Fruit fly (Drosophila melanogaster): ENCODE results near the gene B9d2.

The B9d2 gene

DNA sequence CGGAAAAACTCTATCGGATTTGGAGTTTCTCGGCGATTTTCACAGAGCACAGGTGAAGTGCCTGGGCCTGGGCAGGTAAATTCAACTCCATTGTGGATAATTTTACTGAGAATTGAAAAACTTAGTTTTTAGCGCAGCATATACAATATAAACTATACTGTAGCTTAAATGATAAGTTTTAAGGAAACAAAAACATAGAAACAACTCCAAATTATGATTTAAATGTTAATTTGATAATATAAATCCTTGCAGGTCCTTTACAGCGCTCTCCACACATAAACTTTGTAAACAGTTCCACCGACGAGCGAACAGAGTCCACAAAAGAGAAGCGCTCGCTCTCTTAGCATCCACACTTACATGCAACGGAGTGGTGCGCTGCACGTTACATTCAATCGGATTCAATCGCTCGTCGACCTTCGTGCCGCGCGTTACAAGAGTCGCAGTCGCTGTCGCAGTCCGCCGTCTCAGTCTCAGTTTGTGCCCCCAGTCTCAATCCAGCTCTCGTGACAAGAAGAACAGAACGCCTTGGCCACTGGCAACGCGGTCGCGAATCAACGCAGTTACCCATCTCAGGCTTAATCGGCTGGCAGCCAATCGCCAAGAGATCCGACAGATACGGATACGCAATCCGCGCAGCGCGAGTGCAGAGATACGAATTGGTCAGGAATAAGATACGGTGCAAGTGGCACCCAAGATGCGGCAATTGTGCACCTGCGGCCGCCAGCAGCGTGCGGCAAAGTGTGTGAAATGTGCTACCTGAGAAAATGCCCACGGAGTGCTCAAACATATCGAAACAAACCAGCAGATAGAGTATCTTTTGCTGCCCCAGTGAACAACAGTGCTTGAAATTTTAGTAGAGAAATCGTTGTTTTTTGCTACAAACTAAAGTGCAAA is 48.5 kb upstream of the B9d2 start, which contains the start of gene smal (continued):
- TF ChIP-seq CG2202 (tag; optimal IDR thresholded peaks at IDR 0.05): peak; percentile 16
- TF ChIP-seq caup (GFP tag; optimal IDR thresholded peaks at IDR 0.05; ENCODE audit: severe bottlenecking): peak; percentile 33
- TF ChIP-seq sim (GFP tag; IDR thresholded peaks at IDR 0.05): peak; percentile 66
- peak; percentile 30 for TF ChIP-seq CG1603 (tag; optimal IDR thresholded peaks at IDR 0.05)
- 0 out of 2 replicates have a peak, but pooled peaks have one; percentile 17 for TF ChIP-seq seq (GFP tag; IDR thresholded peaks at IDR 0.05)
- peak; percentile 34; the same call in 1 of the 2 replicates for TF ChIP-seq Scr (GFP tag; IDR thresholded peaks at IDR 0.05; ENCODE audit: partially characterized antibody)
- TF ChIP-seq Hmx (GFP tag; optimal IDR thresholded peaks at IDR 0.05): no peak
- peak; percentile 54 for TF ChIP-seq CG10431 (GFP tag; optimal IDR thresholded peaks at IDR 0.05)
- TF ChIP-seq jing (GFP tag; optimal IDR thresholded peaks at IDR 0.05): peak; percentile 23
- TF ChIP-seq Adf1 (GFP tag; IDR thresholded peaks at IDR 0.05): 0 out of 2 replicates have a peak, but pooled peaks have one; percentile 12
- TF ChIP-seq CG34376 (GFP tag; optimal IDR thresholded peaks at IDR 0.05): no peak
- peak; percentile 25 for TF ChIP-seq Mes4 (GFP tag; optimal IDR thresholded peaks at IDR 0.05)
- TF ChIP-seq Side (GFP tag; optimal IDR thresholded peaks at IDR 0.05): no peak
- peak; percentile 10 for TF ChIP-seq CG2875 (GFP tag; optimal IDR thresholded peaks at IDR 0.05)
- no peak for TF ChIP-seq CG2678 (tag; optimal IDR thresholded peaks at IDR 0.05)
- TF ChIP-seq CG4360 (GFP tag; IDR thresholded peaks at IDR 0.05): no peak
- peak; percentile 99 for TF ChIP-seq Jarid2 (GFP tag; optimal IDR thresholded peaks at IDR 0.05)
- TF ChIP-seq Abd-B (GFP tag; optimal IDR thresholded peaks at IDR 0.05): no peak
- no peak for TF ChIP-seq Myb (GFP tag; optimal IDR thresholded peaks at IDR 0.05)
- TF ChIP-seq Stat92E (GFP tag; optimal IDR thresholded peaks at IDR 0.05): peak in 1 of 3 experiments; percentile 26
- TF ChIP-seq Atf3 (GFP tag; optimal IDR thresholded peaks at IDR 0.05): no peak
- TF ChIP-seq CG10267 (tag; optimal IDR thresholded peaks at IDR 0.05): peak; percentile 11
- peak; percentile 23; the same call in 1 of the 2 replicates for TF ChIP-seq vvl (GFP tag; IDR thresholded peaks at IDR 0.05)
- TF ChIP-seq kni (GFP tag; optimal IDR thresholded peaks at IDR 0.05): peak; percentile 58
- no peak for TF ChIP-seq tio (GFP tag; optimal IDR thresholded peaks at IDR 0.05)
- TF ChIP-seq CG12299 (tag; optimal IDR thresholded peaks at IDR 0.05): peak; percentile 23
- peak; percentile 90 for TF ChIP-seq Deaf1 (tag; optimal IDR thresholded peaks at IDR 0.05)
- peak; percentile 15 for TF ChIP-seq fd64A (GFP tag; optimal IDR thresholded peaks at IDR 0.05)
- 0 out of 3 replicates have a peak, but pooled peaks have one; percentile 35 for TF ChIP-seq CG34422 (GFP tag; IDR thresholded peaks at IDR 0.05)
- peak; percentile 45 for TF ChIP-seq CG6813 (GFP tag; optimal IDR thresholded peaks at IDR 0.05)
- peak; percentile 70 for TF ChIP-seq mld (GFP tag; IDR thresholded peaks at IDR 0.05; ENCODE audit: partially characterized antibody)
- TF ChIP-seq Hmr (GFP tag; optimal IDR thresholded peaks at IDR 0.05): peak; percentile 41
- TF ChIP-seq Mrtf (GFP tag; IDR thresholded peaks at IDR 0.05): 0 out of 3 replicates have a peak, but pooled peaks have one; percentile 15
- peak; percentile 46 for TF ChIP-seq grn (GFP tag; optimal IDR thresholded peaks at IDR 0.05)
- TF ChIP-seq CG13894 (tag; optimal IDR thresholded peaks at IDR 0.05): no peak
- TF ChIP-seq NC2β (GFP tag; optimal IDR thresholded peaks at IDR 0.05): peak; percentile 42
- no peak for TF ChIP-seq D (optimal IDR thresholded peaks at IDR 0.05)
- peak; percentile 14 for TF ChIP-seq D (GFP tag; optimal IDR thresholded peaks at IDR 0.05)
- TF ChIP-seq pb (GFP tag; optimal IDR thresholded peaks at IDR 0.05): peak; percentile 38
- TF ChIP-seq CG15601 (tag; optimal IDR thresholded peaks at IDR 0.05): peak; percentile 100
- TF ChIP-seq repo (GFP tag; optimal IDR thresholded peaks at IDR 0.05): peak; percentile 17
- no peak for TF ChIP-seq en (GFP tag; optimal IDR thresholded peaks at IDR 0.05)
- no peak for TF ChIP-seq Hr78 (GFP tag; optimal IDR thresholded peaks at IDR 0.05)
- TF ChIP-seq CG9817 (tag; optimal IDR thresholded peaks at IDR 0.05): no peak
- peak; percentile 74 for TF ChIP-seq bbx (GFP tag; IDR thresholded peaks at IDR 0.05; ENCODE audit: partially characterized antibody)
- peak; percentile 37 for TF ChIP-seq nerfin-1 (tag; optimal IDR thresholded peaks at IDR 0.05)
- TF ChIP-seq CG17359 (tag; optimal IDR thresholded peaks at IDR 0.05): peak; percentile 22

Data from whole organism, embryonic.